Fruit fly (Drosophila melanogaster): Measurements from ENCODE around the gene Syn.

Syn gene

dm6 chr3R:10150555-10150954 lies 39.9 kb upstream of the Syn start (continued):
- TF ChIP-seq ssp (GFP tag; IDR thresholded peaks at IDR 0.05) (no peak), salm (tag; optimal IDR thresholded peaks at IDR 0.05) (no peak), gem (tag; optimal IDR thresholded peaks at IDR 0.05) (no peak), CG1024 (GFP tag; IDR thresholded peaks at IDR 0.05) (peak; percentile 14; the same call in 1 of the 2 replicates), tin (GFP tag; optimal IDR thresholded peaks at IDR 0.05) (no peak), Lim3 (GFP tag; IDR thresholded peaks at IDR 0.05) (no peak), her (GFP tag; optimal IDR thresholded peaks at IDR 0.05) (no peak), tio (GFP tag; optimal IDR thresholded peaks at IDR 0.05) (no peak), CG13287 (GFP tag; IDR thresholded peaks at IDR 0.05; ENCODE audit: partially characterized antibody) (no peak), inv (GFP tag; IDR thresholded peaks at IDR 0.05; ENCODE audit: partially characterized antibody) (no peak), CG3163 (GFP tag; optimal IDR thresholded peaks at IDR 0.05) (peak; percentile 5), ase (GFP tag; IDR thresholded peaks at IDR 0.05) (0 out of 3 replicates have a peak, but pooled peaks have one; percentile 10), Poxn (GFP tag; IDR thresholded peaks at IDR 0.05) (no peak), nmo (GFP tag; optimal IDR thresholded peaks at IDR 0.05) (no peak), CG18011 (GFP tag; optimal IDR thresholded peaks at IDR 0.05) (no peak), B-H1 (GFP tag; IDR thresholded peaks at IDR 0.05) (no peak), CG8478 (optimal IDR thresholded peaks at IDR 0.05) (no peak), CG13424 (tag; optimal IDR thresholded peaks at IDR 0.05) (no peak), CG10366 (GFP tag; IDR thresholded peaks at IDR 0.05) (no peak), Usf (GFP tag; optimal IDR thresholded peaks at IDR 0.05) (no peak), ara (GFP tag; IDR thresholded peaks at IDR 0.05) (peak; percentile 48; the same call in 1 of the 2 replicates), hkb (optimal IDR thresholded peaks at IDR 0.05) (no peak), hkb (GFP tag; IDR thresholded peaks at IDR 0.05) (peak; percentile 63), CG14441 (GFP tag; IDR thresholded peaks at IDR 0.05) (0 out of 2 replicates have a peak, but pooled peaks have one; percentile 21), CG17829 (tag; optimal IDR thresholded peaks at IDR 0.05) (no peak), CG4328 (GFP tag; optimal IDR thresholded peaks at IDR 0.05) (no peak), onecut (GFP tag; IDR thresholded peaks at IDR 0.05) (0 out of 2 replicates have a peak, but pooled peaks have one; percentile 13), CG33557 (GFP tag; optimal IDR thresholded peaks at IDR 0.05) (no peak), CG14667 (GFP tag; IDR thresholded peaks at IDR 0.05) (no peak), CG16779 (GFP tag; IDR thresholded peaks at IDR 0.05) (no peak), CG14050 (GFP tag; IDR thresholded peaks at IDR 0.05) (peak; percentile 49; the same call in 1 of the 3 replicates), CG17361 (GFP tag; IDR thresholded peaks at IDR 0.05) (no peak), CG2120 (GFP tag; optimal IDR thresholded peaks at IDR 0.05) (no peak), Rfx (GFP tag; IDR thresholded peaks at IDR 0.05) (no peak), Hr51 (GFP tag; optimal IDR thresholded peaks at IDR 0.05) (no peak), CG13123 (GFP tag; optimal IDR thresholded peaks at IDR 0.05) (no peak), NK7.1 (GFP tag; optimal IDR thresholded peaks at IDR 0.05) (no peak), btn (GFP tag; optimal IDR thresholded peaks at IDR 0.05) (peak; percentile 7), jigr1 (GFP tag; IDR thresholded peaks at IDR 0.05) (no peak), zfh2 (GFP tag; optimal IDR thresholded peaks at IDR 0.05) (no peak), H15 (GFP tag; IDR thresholded peaks at IDR 0.05) (no peak), sna (GFP tag; IDR thresholded peaks at IDR 0.05; ENCODE audit: partially characterized antibody) (no peak), CG34224 (GFP tag; IDR thresholded peaks at IDR 0.05; ENCODE audit: partially characterized antibody) (no peak), CG4617 (GFP tag; optimal IDR thresholded peaks at IDR 0.05; ENCODE audit: borderline replicate concordance) (no peak), sob (GFP tag; IDR thresholded peaks at IDR 0.05) (no peak), sens (GFP tag) (peak; percentile 31), gro (GFP tag; optimal IDR thresholded peaks at IDR 0.05) (no peak), repo (GFP tag; optimal IDR thresholded peaks at IDR 0.05) (no peak), CG18599 (GFP tag; optimal IDR thresholded peaks at IDR 0.05) (no peak), zen (tag; optimal IDR thresholded peaks at IDR 0.05) (no peak), CG3407 (GFP tag; optimal IDR thresholded peaks at IDR 0.05) (peak; percentile 20), Side (GFP tag; optimal IDR thresholded peaks at IDR 0.05) (no peak), insv (GFP tag; optimal IDR thresholded peaks at IDR 0.05) (no peak)

All from whole organism, embryonic.